Fruit fly (Drosophila melanogaster) whole organism, pupa: ENCODE measurements around the gene Pglym87.

ENCODE experiments used
- CG17806 ChIP-seq: fragments of 200-800 bp; sonication (Bioruptor generic); optimal IDR thresholded peaks from 2 replicates; lab custom pipeline; 2018; ENCODE audit warnings: missing biosample characterization, mild to moderate bottlenecking, missing genetic modification characterization, moderate library complexity
- CG32121 ChIP-seq: fragments of 200-800 bp; sonication (Bioruptor generic); IDR thresholded peaks from 2 replicates; pipeline ENCODE4 v1.3.6; 2022; ENCODE audit warnings: missing biosample characterization, missing genetic modification characterization
- CG8301 ChIP-seq: fragments of 200-800 bp; sonication (Bioruptor generic); optimal IDR thresholded peaks from 2 replicates; lab custom pipeline; 2018; ENCODE audit warnings: missing biosample characterization, mild to moderate bottlenecking, missing genetic modification characterization
- EcR ChIP-seq: fragments of 200-800 bp; sonication (Bioruptor generic); optimal IDR thresholded peaks from 3 replicates; lab custom pipeline; 2019; ENCODE audit warnings: missing biosample characterization, missing genetic modification characterization, mild to moderate bottlenecking, moderate library complexity, missing genetic modification reagents
- Ets98B ChIP-seq: fragments of 200-800 bp; sonication (Bioruptor generic); IDR thresholded peaks from 2 replicates; pipeline ENCODE4 v1.3.6; 2022; ENCODE audit warnings: missing biosample characterization, missing genetic modification characterization
- Pif1A ChIP-seq: fragments of 200-800 bp; sonication (Bioruptor generic); optimal IDR thresholded peaks from 3 replicates; lab custom pipeline; 2016; ENCODE audit warnings: missing biosample characterization, missing genetic modification characterization
- Pif1B ChIP-seq: fragments of 200-800 bp; sonication (Bioruptor generic); optimal IDR thresholded peaks from 3 replicates; lab custom pipeline; 2016; ENCODE audit warnings: missing biosample characterization, missing genetic modification characterization
- fd96Ca ChIP-seq: fragments of 200-800 bp; sonication (Bioruptor generic); IDR thresholded peaks from 3 replicates; pipeline ENCODE4 v1.3.6; 2022; ENCODE audit warnings: missing biosample characterization, missing genetic modification characterization
- rn ChIP-seq: fragments of 200-800 bp; sonication (Bioruptor generic); IDR thresholded peaks from 2 replicates; pipeline ENCODE4 v1.3.6; 2022; ENCODE audit warnings: missing biosample characterization, missing genetic modification characterization

dm6 chr3R:12248243-12248642, 15.7 kb upstream of the Pglym87 start:
- TF ChIP-seq Ets98B (GFP tag; lab: Robert Waterston, UW), result no peak
- no peak for TF ChIP-seq CG32121 (GFP tag; lab: Robert Waterston, UW)
- TF ChIP-seq CG8301 (tag; lab: Kevin White, UChicago), result no peak
- TF ChIP-seq Pif1B (GFP tag; lab: Kevin White, UChicago), result no peak
- TF ChIP-seq rn (GFP tag; lab: Robert Waterston, UW), result no peak
- no peak for TF ChIP-seq CG17806 (tag; lab: Kevin White, UChicago)
- no peak for TF ChIP-seq EcR (GFP tag; lab: Kevin White, UChicago)
- no peak for TF ChIP-seq fd96Ca (GFP tag; lab: Robert Waterston, UW)
- TF ChIP-seq Pif1A (GFP tag; lab: Kevin White, UChicago), result no peak
